Worm (Caenorhabditis elegans) whole organism, L2 larva: ENCODE results near the gene cnnm-5.

ENCODE experiments used
- C34F6.9 ChIP-seq: fragments of 150-350 bp; optimal IDR thresholded peaks from 2 replicates; lab custom pipeline; 2014; ENCODE audit warnings: missing biosample characterization, missing genetic modification characterization
- F13H6.1 ChIP-seq: sonication (generic microtip); optimal IDR thresholded peaks from 2 replicates; lab custom pipeline; 2016; ENCODE audit warnings: missing genetic modification characterization, missing compliant biosample characterization
- R02D3.7 ChIP-seq: fragments of 150-350 bp; optimal IDR thresholded peaks from 2 replicates; lab custom pipeline; 2014; ENCODE audit warnings: missing biosample characterization, missing genetic modification characterization
- Y55F3AM.14 ChIP-seq: fragments of 200-800 bp; sonication (Bioruptor generic); optimal IDR thresholded peaks from 2 replicates; lab custom pipeline; 2018; ENCODE audit warnings: mild to moderate bottlenecking, missing genetic modification characterization, missing compliant biosample characterization
- ZK546.5 ChIP-seq: sonication (generic microtip); optimal IDR thresholded peaks from 2 replicates; lab custom pipeline; 2017; ENCODE audit warnings: missing biosample characterization, missing genetic modification characterization
- alr-1 ChIP-seq: fragments of 150-350 bp; optimal IDR thresholded peaks from 2 replicates; lab custom pipeline; 2014; ENCODE audit warnings: missing biosample characterization, missing genetic modification characterization
- aly-2 ChIP-seq: fragments of 150-350 bp; optimal IDR thresholded peaks from 2 replicates; lab custom pipeline; 2014; ENCODE audit warnings: missing biosample characterization, missing genetic modification characterization
- ama-1 ChIP-seq: fragments of 150-350 bp; optimal IDR thresholded peaks from 2 replicates; lab custom pipeline; 2018; ENCODE audit warnings: inconsistent platforms
- blmp-1 ChIP-seq: sonication (generic microtip); optimal IDR thresholded peaks from 2 replicates; lab custom pipeline; 2017; ENCODE audit warnings: missing genetic modification characterization, mild to moderate bottlenecking, missing compliant biosample characterization, antibody characterized with exemption, moderate library complexity; ENCODE audit not compliant: insufficient read depth
- ceh-16 ChIP-seq: fragments of 150-350 bp; optimal IDR thresholded peaks from 2 replicates; lab custom pipeline; 2014; ENCODE audit warnings: missing biosample characterization, missing genetic modification characterization
- ceh-82 ChIP-seq: fragments of 150-350 bp; optimal IDR thresholded peaks from 2 replicates; lab custom pipeline; 2014; ENCODE audit warnings: missing biosample characterization, missing genetic modification characterization
- crh-2 ChIP-seq: sonication (generic microtip); optimal IDR thresholded peaks from 2 replicates; lab custom pipeline; 2017; ENCODE audit warnings: missing biosample characterization, missing genetic modification characterization
- dmd-4 ChIP-seq: sonication (generic microtip); optimal IDR thresholded peaks from 2 replicates; lab custom pipeline; 2017; ENCODE audit warnings: missing biosample characterization, missing genetic modification characterization
- egl-27 ChIP-seq: sonication (generic microtip); optimal IDR thresholded peaks from 3 replicates; lab custom pipeline; 2017; ENCODE audit warnings: missing biosample characterization, missing genetic modification reagents, missing genetic modification characterization
- elt-1 ChIP-seq: fragments of 150-350 bp; optimal IDR thresholded peaks from 2 replicates; lab custom pipeline; 2014; ENCODE audit warnings: missing biosample characterization, missing genetic modification characterization
- fos-1 ChIP-seq: fragments of 150-350 bp; optimal IDR thresholded peaks from 2 replicates; lab custom pipeline; 2014; ENCODE audit warnings: missing biosample characterization, missing genetic modification characterization
- gmeb-1 ChIP-seq: fragments of 150-350 bp; optimal IDR thresholded peaks from 2 replicates; lab custom pipeline; 2014; ENCODE audit warnings: missing biosample characterization, missing genetic modification characterization
- lin-11 ChIP-seq: fragments of 150-350 bp; sonication (generic microtip); optimal IDR thresholded peaks from 2 replicates; lab custom pipeline; 2014; ENCODE audit warnings: missing biosample characterization, missing genetic modification characterization, inconsistent platforms, mixed read lengths
- lin-13 ChIP-seq: fragments of 150-350 bp; optimal IDR thresholded peaks from 2 replicates; lab custom pipeline; 2014; ENCODE audit warnings: missing biosample characterization, missing genetic modification reagents, missing genetic modification characterization
- lin-39 ChIP-seq: fragments of 150-350 bp; optimal IDR thresholded peaks from 2 replicates; lab custom pipeline; 2014; ENCODE audit warnings: missing biosample characterization, missing genetic modification reagents, missing genetic modification characterization
- lsy-2 ChIP-seq, 2 experiments: fragments of 150-350 bp in 1 of 2; sonication (generic microtip) in 1 of 2; optimal IDR thresholded peaks; 2 replicates each; lab custom pipeline; 2014 to 2017; ENCODE audit warnings: missing biosample characterization in 2 of 2, missing genetic modification characterization in 2 of 2
- mab-5 ChIP-seq: fragments of 150-350 bp; optimal IDR thresholded peaks from 2 replicates; lab custom pipeline; 2014; ENCODE audit warnings: missing biosample characterization, missing genetic modification characterization
- mbf-1 ChIP-seq: sonication (generic microtip); optimal IDR thresholded peaks from 2 replicates; lab custom pipeline; 2017; ENCODE audit warnings: missing biosample characterization, missing genetic modification characterization
- mdl-1 ChIP-seq, 2 experiments: fragments of 150-350 bp in 1 of 2; sonication (generic microtip) in 1 of 2; optimal IDR thresholded peaks; 2 replicates each; lab custom pipeline; 2017; ENCODE audit warnings: missing biosample characterization in 2 of 2, missing genetic modification characterization in 2 of 2
- nhr-11 ChIP-seq: fragments of 150-350 bp; optimal IDR thresholded peaks from 2 replicates; lab custom pipeline; 2014; ENCODE audit warnings: missing biosample characterization, missing genetic modification characterization
- nhr-129 ChIP-seq: fragments of 150-350 bp; optimal IDR thresholded peaks from 2 replicates; lab custom pipeline; 2014; ENCODE audit warnings: missing biosample characterization, missing genetic modification characterization
- nhr-21 ChIP-seq: fragments of 150-350 bp; optimal IDR thresholded peaks from 2 replicates; lab custom pipeline; 2014; ENCODE audit warnings: missing biosample characterization, missing genetic modification characterization
- nhr-23 ChIP-seq: fragments of 150-350 bp; optimal IDR thresholded peaks from 2 replicates; lab custom pipeline; 2014; ENCODE audit warnings: missing biosample characterization, missing genetic modification reagents, missing genetic modification characterization
- nhr-237 ChIP-seq: fragments of 150-350 bp; optimal IDR thresholded peaks from 2 replicates; lab custom pipeline; 2014; ENCODE audit warnings: missing biosample characterization, missing genetic modification characterization
- nhr-25 ChIP-seq: fragments of 150-350 bp; sonication (generic microtip); optimal IDR thresholded peaks from 3 replicates; lab custom pipeline; 2014; ENCODE audit warnings: missing biosample characterization, missing genetic modification characterization
- nhr-6 ChIP-seq: fragments of 150-350 bp; optimal IDR thresholded peaks from 2 replicates; lab custom pipeline; 2014; ENCODE audit warnings: missing biosample characterization, missing genetic modification characterization
- nhr-77 ChIP-seq: fragments of 150-350 bp; optimal IDR thresholded peaks from 2 replicates; lab custom pipeline; 2014; ENCODE audit warnings: missing biosample characterization, missing genetic modification characterization
- peb-1 ChIP-seq: fragments of 150-350 bp; optimal IDR thresholded peaks from 2 replicates; lab custom pipeline; 2014; ENCODE audit warnings: missing biosample characterization, missing genetic modification characterization
- sem-4 ChIP-seq: fragments of 150-350 bp; optimal IDR thresholded peaks from 2 replicates; lab custom pipeline; 2014; ENCODE audit warnings: missing biosample characterization, missing genetic modification reagents, missing genetic modification characterization
- skn-1 ChIP-seq: sonication (generic microtip); optimal IDR thresholded peaks from 2 replicates; lab custom pipeline; 2017; ENCODE audit warnings: missing biosample characterization, missing genetic modification characterization
- sma-3 ChIP-seq: sonication (generic microtip); optimal IDR thresholded peaks from 2 replicates; lab custom pipeline; 2016; ENCODE audit warnings: missing genetic modification reagents, missing genetic modification characterization, missing compliant biosample characterization
- sma-9 ChIP-seq, 2 experiments: fragments of 150-350 bp in 1 of 2; sonication (generic microtip) in 1 of 2; optimal IDR thresholded peaks; 2 replicates each; lab custom pipeline; 2014 to 2016; ENCODE audit warnings: missing genetic modification characterization in 2 of 2, mild to moderate bottlenecking in 1 of 2, missing biosample characterization in 1 of 2, missing compliant biosample characterization in 1 of 2, missing genetic modification reagents in 1 of 2, moderate library complexity in 1 of 2
- snpc-4 ChIP-seq: fragments of 150-350 bp; optimal IDR thresholded peaks from 2 replicates; lab custom pipeline; 2014; ENCODE audit warnings: missing biosample characterization, missing genetic modification characterization
- unc-39 ChIP-seq: fragments of 150-350 bp; optimal IDR thresholded peaks from 2 replicates; lab custom pipeline; 2014; ENCODE audit warnings: missing biosample characterization, missing genetic modification characterization
- unc-55 ChIP-seq: fragments of 150-350 bp; sonication (generic microtip); optimal IDR thresholded peaks from 3 replicates; lab custom pipeline; 2014; ENCODE audit warnings: missing biosample characterization, missing genetic modification reagents, missing genetic modification characterization
- zag-1 ChIP-seq: fragments of 150-350 bp; optimal IDR thresholded peaks from 2 replicates; lab custom pipeline; 2014; ENCODE audit warnings: missing biosample characterization, missing genetic modification characterization
- ztf-1 ChIP-seq: fragments of 200-800 bp; sonication (Bioruptor generic); conservative IDR thresholded peaks from 2 replicates; pipeline ENCODE4 v1.3.6; 2022; ENCODE audit warnings: missing genetic modification characterization, missing compliant biosample characterization
- ztf-4 ChIP-seq: fragments of 150-350 bp; optimal IDR thresholded peaks from 2 replicates; lab custom pipeline; 2014; ENCODE audit warnings: missing biosample characterization, missing genetic modification characterization

Gene cnnm-5

ce11 chrIII:3807590-3807989 is 21.4 kb downstream of the cnnm-5 start:
- TF ChIP-seq blmp-1 (tag; lab: Kevin White, UChicago) (peak; percentile 50), peb-1 (tag; lab: Kevin White, UChicago) (no peak), alr-1 (no peak), nhr-237 (tag; lab: Kevin White, UChicago) (no peak), fos-1 (no peak), R02D3.7 (tag; lab: Kevin White, UChicago) (no peak), ceh-16 (no peak), aly-2 (no peak), ama-1 (lab: Kevin White, UChicago) (no peak), Y55F3AM.14 (GFP tag; lab: Kevin White, UChicago) (peak; percentile 33), nhr-129 (tag; lab: Kevin White, UChicago) (peak; percentile 16), mab-5 (tag; lab: Kevin White, UChicago) (no peak), skn-1 (no peak), zag-1 (tag; lab: Kevin White, UChicago) (no peak), lin-11 (tag; lab: Kevin White, UChicago) (no peak), sem-4 (tag; lab: Kevin White, UChicago) (no peak), F13H6.1 (no peak), sma-9 (GFP tag; optimal IDR thresholded peaks at IDR 0.05; lab: Kevin White, UChicago) (no peak), sma-9 (tag; optimal IDR thresholded peaks at IDR 0.05; lab: Kevin White, UChicago) (no peak), gmeb-1 (tag; lab: Kevin White, UChicago) (no peak), egl-27 (tag; lab: Kevin White, UChicago) (no peak), ZK546.5 (tag; lab: Kevin White, UChicago) (no peak)

- no peak for TF ChIP-seq nhr-23 (tag; lab: Kevin White, UChicago)
These were observed 22.1 kb downstream of the cnnm-5 start for ce11 chrIII:3806883-3807282.

- TF ChIP-seq mdl-1 (tag; optimal IDR thresholded peaks at IDR 0.05; lab: Kevin White, UChicago) = no peak
- TF ChIP-seq elt-1 = no peak
- no peak for TF ChIP-seq snpc-4 (tag; lab: Kevin White, UChicago)
- no peak for TF ChIP-seq peb-1 (tag; lab: Kevin White, UChicago)
- no peak for TF ChIP-seq mab-5 (tag; lab: Kevin White, UChicago)
- no peak for TF ChIP-seq ztf-1 (GFP tag; lab: Robert Waterston, UW)
- peak; percentile 31 for TF ChIP-seq lin-11 (tag; lab: Kevin White, UChicago)
- no peak for TF ChIP-seq alr-1
- TF ChIP-seq, all 48 proteins: peak for 1
These were observed 24.6 kb downstream of the cnnm-5 start, which contains the start of gene xbx-5 for ce11 chrIII:3804422-3804821. TSS of gene xbx-5 (minus strand) at chrIII:3804477.

ce11 chrIII:3803113-3803512 is 25.9 kb downstream of the cnnm-5 start:
- TF ChIP-seq sma-9 (GFP tag; optimal IDR thresholded peaks at IDR 0.05; lab: Kevin White, UChicago) (no peak), sma-9 (tag; optimal IDR thresholded peaks at IDR 0.05; lab: Kevin White, UChicago) (no peak), ztf-4 (tag; lab: Kevin White, UChicago) (no peak), skn-1 (no peak), ceh-82 (tag; lab: Kevin White, UChicago) (no peak), ceh-16 (no peak), nhr-25 (no peak), nhr-21 (tag; lab: Kevin White, UChicago) (no peak), lsy-2 (tag; optimal IDR thresholded peaks at IDR 0.05; lab: Kevin White, UChicago) (no peak), alr-1 (no peak), crh-2 (tag; lab: Kevin White, UChicago) (no peak), egl-27 (tag; lab: Kevin White, UChicago) (no peak), nhr-129 (tag; lab: Kevin White, UChicago) (no peak), mdl-1 (tag; optimal IDR thresholded peaks at IDR 0.05; lab: Kevin White, UChicago) (no peak), Y55F3AM.14 (GFP tag; lab: Kevin White, UChicago) (no peak)
- TF ChIP-seq, all 48 proteins: peak for 0

- peak; percentile 13 for TF ChIP-seq elt-1
- peak; percentile 81 for TF ChIP-seq nhr-77
- peak; percentile 98 for TF ChIP-seq unc-55 (GFP tag; lab: Kevin White, UChicago)
- peak; percentile 90 for TF ChIP-seq mab-5 (tag; lab: Kevin White, UChicago)
- no peak for TF ChIP-seq nhr-11 (tag; lab: Kevin White, UChicago)
- peak; percentile 51 for TF ChIP-seq ceh-82 (tag; lab: Kevin White, UChicago)
- no peak for TF ChIP-seq alr-1
- TF ChIP-seq Y55F3AM.14 (GFP tag; lab: Kevin White, UChicago) = peak; percentile 98
- TF ChIP-seq dmd-4 (tag; lab: Kevin White, UChicago) = peak; percentile 31
- TF ChIP-seq lin-39 = no peak
- TF ChIP-seq sma-3 (GFP tag; lab: Kevin White, UChicago) = peak; percentile 96
- peak; percentile 98 for TF ChIP-seq ztf-4 (tag; lab: Kevin White, UChicago)
- TF ChIP-seq aly-2 = no peak
- TF ChIP-seq mbf-1 (tag; lab: Kevin White, UChicago) = no peak
- TF ChIP-seq skn-1 = peak; percentile 73
- TF ChIP-seq nhr-6 (tag; lab: Kevin White, UChicago) = peak; percentile 97
- TF ChIP-seq lsy-2 (tag; optimal IDR thresholded peaks at IDR 0.05; lab: Kevin White, UChicago) = peak; percentile 87 to 96
- peak; percentile 85 for TF ChIP-seq ama-1 (lab: Kevin White, UChicago)
- peak; percentile 100 for TF ChIP-seq C34F6.9
- TF ChIP-seq gmeb-1 (tag; lab: Kevin White, UChicago) = peak; percentile 88
- TF ChIP-seq unc-39 (tag; lab: Kevin White, UChicago) = peak; percentile 30
- TF ChIP-seq lin-13 (GFP tag; lab: Kevin White, UChicago) = peak; percentile 91
- no peak for TF ChIP-seq peb-1 (tag; lab: Kevin White, UChicago)
- peak; percentile 91 for TF ChIP-seq lin-11 (tag; lab: Kevin White, UChicago)
These were observed 27.6 kb downstream of the cnnm-5 start for ce11 chrIII:3801379-3801894.
